Worm (Caenorhabditis elegans) whole organism, young adult: ENCODE data around the gene crld-1.

Source experiments
- B0336.3 ChIP-seq: fragments of 200-800 bp; sonication (Bioruptor generic); IDR thresholded peaks from 2 replicates; pipeline ENCODE4 v1.3.6; 2022; ENCODE audit warnings: missing genetic modification characterization, missing compliant biosample characterization
- C17E4.6 ChIP-seq: fragments of 200-800 bp; sonication (Bioruptor generic); IDR thresholded peaks from 2 replicates; pipeline ENCODE4 v1.3.6; 2022; ENCODE audit warnings: missing genetic modification reagents, missing genetic modification characterization, missing compliant biosample characterization
- D2030.7 ChIP-seq: fragments of 200-800 bp; sonication (Bioruptor generic); IDR thresholded peaks from 2 replicates; pipeline ENCODE4 v1.3.6; 2022; ENCODE audit warnings: missing genetic modification reagents, missing genetic modification characterization, missing compliant biosample characterization
- F33H1.4 ChIP-seq: fragments of 200-800 bp; sonication (Bioruptor generic); IDR thresholded peaks from 2 replicates; pipeline ENCODE4 v1.3.6; 2022; ENCODE audit warnings: missing genetic modification reagents, missing genetic modification characterization, missing compliant biosample characterization
- K12H6.12 ChIP-seq: fragments of 200-800 bp; sonication (Bioruptor generic); optimal IDR thresholded peaks from 2 replicates; lab custom pipeline; 2018; ENCODE audit warnings: mild to moderate bottlenecking, missing genetic modification characterization, missing compliant biosample characterization
- T07F8.4 ChIP-seq: sonication (generic microtip); optimal IDR thresholded peaks from 2 replicates; lab custom pipeline; 2016; ENCODE audit warnings: mild to moderate bottlenecking, missing genetic modification characterization, moderate library complexity, missing compliant biosample characterization
- Y67H2A.10 ChIP-seq: fragments of 200-800 bp; sonication (Bioruptor generic); conservative IDR thresholded peaks from 2 replicates; pipeline ENCODE4 v1.3.6; 2022; ENCODE audit warnings: missing genetic modification reagents, missing genetic modification characterization, missing compliant biosample characterization
- Y79H2A.3 ChIP-seq: fragments of 200-800 bp; sonication (Bioruptor generic); conservative IDR thresholded peaks from 2 replicates; pipeline ENCODE4 v1.3.6; 2022; ENCODE audit warnings: missing genetic modification reagents, missing genetic modification characterization, missing compliant biosample characterization
- aptf-2 ChIP-seq: fragments of 200-800 bp; sonication (Bioruptor generic); conservative IDR thresholded peaks from 2 replicates; pipeline ENCODE4 v1.3.6; 2022; ENCODE audit warnings: missing genetic modification reagents, missing genetic modification characterization, missing compliant biosample characterization
- aptf-3 ChIP-seq: fragments of 200-800 bp; sonication (Bioruptor generic); IDR thresholded peaks from 2 replicates; pipeline ENCODE4 v1.3.6; 2022; ENCODE audit warnings: missing genetic modification characterization, missing compliant biosample characterization
- atf-7 ChIP-seq: sonication (generic microtip); optimal IDR thresholded peaks from 2 replicates; lab custom pipeline; 2017; ENCODE audit warnings: mild to moderate bottlenecking, missing genetic modification characterization, missing compliant biosample characterization
- attf-3 ChIP-seq: fragments of 200-800 bp; sonication (Bioruptor generic); conservative IDR thresholded peaks from 2 replicates; pipeline ENCODE4 v1.3.6; 2022; ENCODE audit warnings: missing genetic modification reagents, missing genetic modification characterization, missing compliant biosample characterization
- attf-6 ChIP-seq: fragments of 200-800 bp; sonication (Bioruptor generic); IDR thresholded peaks from 2 replicates; pipeline ENCODE4 v1.3.6; 2022; ENCODE audit warnings: missing genetic modification reagents, missing genetic modification characterization, missing compliant biosample characterization
- ccch-3 ChIP-seq: fragments of 200-800 bp; sonication (Bioruptor generic); optimal IDR thresholded peaks from 2 replicates; lab custom pipeline; 2018; ENCODE audit warnings: mild to moderate bottlenecking, missing genetic modification characterization, missing compliant biosample characterization
- ceh-100 ChIP-seq: fragments of 200-800 bp; sonication (Bioruptor generic); IDR thresholded peaks from 2 replicates; pipeline ENCODE4 v1.3.6; 2022; ENCODE audit warnings: missing genetic modification reagents, missing genetic modification characterization, missing compliant biosample characterization
- ceh-40 ChIP-seq: fragments of 200-800 bp; sonication (Bioruptor generic); IDR thresholded peaks from 2 replicates; pipeline ENCODE4 v1.3.6; 2022; ENCODE audit warnings: missing genetic modification characterization, missing compliant biosample characterization
- ceh-58 ChIP-seq: fragments of 200-800 bp; sonication (Bioruptor generic); IDR thresholded peaks from 2 replicates; pipeline ENCODE4 v1.3.6; 2022; ENCODE audit warnings: missing genetic modification characterization, missing compliant biosample characterization
- ceh-91 ChIP-seq: fragments of 200-800 bp; sonication (Bioruptor generic); IDR thresholded peaks from 2 replicates; pipeline ENCODE4 v1.3.6; 2022; ENCODE audit warnings: missing genetic modification reagents, missing genetic modification characterization, missing compliant biosample characterization
- efl-1 ChIP-seq: fragments of 150-350 bp; optimal IDR thresholded peaks from 2 replicates; lab custom pipeline; 2014; ENCODE audit warnings: missing biosample characterization, missing genetic modification reagents, missing genetic modification characterization
- ekl-4 ChIP-seq: fragments of 200-800 bp; sonication (Bioruptor generic); IDR thresholded peaks from 2 replicates; pipeline ENCODE4 v1.3.6; 2022; ENCODE audit warnings: missing genetic modification reagents, missing genetic modification characterization, missing compliant biosample characterization
- ets-4 ChIP-seq: fragments of 200-800 bp; sonication (Bioruptor generic); optimal IDR thresholded peaks from 2 replicates; lab custom pipeline; 2018; ENCODE audit warnings: mild to moderate bottlenecking, missing genetic modification characterization, missing compliant biosample characterization
- gei-17 ChIP-seq: fragments of 200-800 bp; sonication (Bioruptor generic); optimal IDR thresholded peaks from 2 replicates; lab custom pipeline; 2018; ENCODE audit warnings: mild to moderate bottlenecking, missing genetic modification characterization, missing compliant biosample characterization
- him-1 ChIP-seq: sonication (generic microtip); optimal IDR thresholded peaks from 2 replicates; lab custom pipeline; 2016; ENCODE audit warnings: missing genotype, missing genetic modification reagents, missing genetic modification characterization, missing compliant biosample characterization
- hmg-1.2 ChIP-seq: fragments of 200-800 bp; sonication (Bioruptor generic); IDR thresholded peaks from 2 replicates; pipeline ENCODE4 v1.3.6; 2022; ENCODE audit warnings: missing genetic modification reagents, missing genetic modification characterization, missing compliant biosample characterization
- lag-1 ChIP-seq: fragments of 200-800 bp; sonication (Bioruptor generic); IDR thresholded peaks from 2 replicates; pipeline ENCODE4 v1.3.6; 2022; ENCODE audit warnings: missing genetic modification reagents, missing genetic modification characterization, missing compliant biosample characterization
- let-607 ChIP-seq, 2 experiments: fragments of 200-800 bp in 1 of 2; sonication (Bioruptor generic) in 1 of 2; sonication (generic microtip) in 1 of 2; optimal IDR thresholded peaks; 2 replicates each; lab custom pipeline; 2016 to 2018; ENCODE audit warnings: mild to moderate bottlenecking in 2 of 2, missing compliant biosample characterization in 2 of 2, missing genetic modification characterization in 2 of 2, moderate library complexity in 2 of 2, missing genotype in 1 of 2
- lin-54 ChIP-seq: fragments of 200-800 bp; sonication (Bioruptor generic); optimal IDR thresholded peaks from 2 replicates; lab custom pipeline; 2018; ENCODE audit warnings: mild to moderate bottlenecking, missing genetic modification characterization, missing compliant biosample characterization
- lsl-1 ChIP-seq: fragments of 200-800 bp; sonication (Bioruptor generic); optimal IDR thresholded peaks from 2 replicates; lab custom pipeline; 2018; ENCODE audit warnings: mild to moderate bottlenecking, missing genetic modification characterization, moderate library complexity, missing compliant biosample characterization
- madf-6 ChIP-seq: fragments of 200-800 bp; sonication (Bioruptor generic); IDR thresholded peaks from 2 replicates; pipeline ENCODE4 v1.3.6; 2022; ENCODE audit warnings: missing genetic modification reagents, missing genetic modification characterization, missing compliant biosample characterization
- madf-8 ChIP-seq: fragments of 200-800 bp; sonication (Bioruptor generic); conservative IDR thresholded peaks from 2 replicates; pipeline ENCODE4 v1.3.6; 2022; ENCODE audit warnings: missing genetic modification reagents, missing genetic modification characterization, missing compliant biosample characterization
- mxl-1 ChIP-seq: sonication (generic microtip); optimal IDR thresholded peaks from 2 replicates; lab custom pipeline; 2016; ENCODE audit warnings: missing genetic modification characterization, missing compliant biosample characterization
- nfya-1 ChIP-seq: sonication (generic microtip); optimal IDR thresholded peaks from 2 replicates; lab custom pipeline; 2017; ENCODE audit warnings: antibody characterized with exemption, missing compliant biosample characterization, missing genetic modification characterization, borderline replicate concordance; ENCODE audit not compliant: insufficient read depth
- nhr-179 ChIP-seq: sonication (generic microtip); optimal IDR thresholded peaks from 2 replicates; lab custom pipeline; 2016; ENCODE audit warnings: mild to moderate bottlenecking, missing genetic modification characterization, missing compliant biosample characterization
- nhr-27 ChIP-seq: fragments of 200-800 bp; sonication (Bioruptor generic); optimal IDR thresholded peaks from 2 replicates; lab custom pipeline; 2018; ENCODE audit warnings: mild to moderate bottlenecking, missing genetic modification characterization, moderate library complexity, missing compliant biosample characterization
- nhr-80 ChIP-seq: sonication (generic microtip); optimal IDR thresholded peaks from 2 replicates; lab custom pipeline; 2016; ENCODE audit warnings: missing genetic modification characterization, missing compliant biosample characterization
- rcor-1 ChIP-seq: fragments of 200-800 bp; sonication (Bioruptor generic); IDR thresholded peaks from 2 replicates; pipeline ENCODE4 v1.3.6; 2022; ENCODE audit warnings: missing genetic modification reagents, missing genetic modification characterization, missing compliant biosample characterization
- sdz-38 ChIP-seq: sonication (generic microtip); optimal IDR thresholded peaks from 2 replicates; lab custom pipeline; 2016; ENCODE audit warnings: missing genotype, missing genetic modification characterization, missing compliant biosample characterization
- snpc-1.3 ChIP-seq: sonication (generic microtip); optimal IDR thresholded peaks from 2 replicates; lab custom pipeline; 2017; ENCODE audit warnings: missing genetic modification characterization, mild to moderate bottlenecking, missing compliant biosample characterization, antibody characterized with exemption, moderate library complexity, missing genotype, missing genetic modification reagents; ENCODE audit not compliant: insufficient read depth
- snpc-4 ChIP-seq, 5 experiments: fragments of 150-350 bp in 1 of 5; sonication (generic microtip) in 4 of 5; optimal IDR thresholded peaks; 2 replicates each; lab custom pipeline; 2014 to 2018; ENCODE audit warnings: missing genetic modification characterization in 5 of 5, missing biosample characterization in 3 of 5, antibody characterized with exemption in 2 of 5, mild to moderate bottlenecking in 2 of 5, missing compliant biosample characterization in 2 of 5, missing genotype in 2 of 5, moderate library complexity in 2 of 5, missing genetic modification reagents in 1 of 5
- tbp1 ChIP-seq: fragments of 200-800 bp; sonication (Bioruptor generic); optimal IDR thresholded peaks from 2 replicates; lab custom pipeline; 2018; ENCODE audit warnings: mild to moderate bottlenecking, missing genetic modification characterization, missing compliant biosample characterization
- xnd-1 ChIP-seq: sonication (generic microtip); optimal IDR thresholded peaks from 2 replicates; lab custom pipeline; 2016; ENCODE audit warnings: missing genotype, missing genetic modification reagents, missing genetic modification characterization, missing compliant biosample characterization
- zfh-2 ChIP-seq: fragments of 200-800 bp; sonication (Bioruptor generic); conservative IDR thresholded peaks from 2 replicates; pipeline ENCODE4 v1.3.6; 2022; ENCODE audit warnings: missing genetic modification reagents, missing genetic modification characterization, missing compliant biosample characterization
- ztf-26 ChIP-seq: sonication (generic microtip); optimal IDR thresholded peaks from 2 replicates; lab custom pipeline; 2017; ENCODE audit warnings: missing genetic modification characterization, missing compliant biosample characterization
- ztf-3 ChIP-seq: fragments of 200-800 bp; sonication (Bioruptor generic); optimal IDR thresholded peaks from 2 replicates; lab custom pipeline; 2018; ENCODE audit warnings: mild to moderate bottlenecking, missing genetic modification characterization, missing compliant biosample characterization

The crld-1 gene

DNA sequence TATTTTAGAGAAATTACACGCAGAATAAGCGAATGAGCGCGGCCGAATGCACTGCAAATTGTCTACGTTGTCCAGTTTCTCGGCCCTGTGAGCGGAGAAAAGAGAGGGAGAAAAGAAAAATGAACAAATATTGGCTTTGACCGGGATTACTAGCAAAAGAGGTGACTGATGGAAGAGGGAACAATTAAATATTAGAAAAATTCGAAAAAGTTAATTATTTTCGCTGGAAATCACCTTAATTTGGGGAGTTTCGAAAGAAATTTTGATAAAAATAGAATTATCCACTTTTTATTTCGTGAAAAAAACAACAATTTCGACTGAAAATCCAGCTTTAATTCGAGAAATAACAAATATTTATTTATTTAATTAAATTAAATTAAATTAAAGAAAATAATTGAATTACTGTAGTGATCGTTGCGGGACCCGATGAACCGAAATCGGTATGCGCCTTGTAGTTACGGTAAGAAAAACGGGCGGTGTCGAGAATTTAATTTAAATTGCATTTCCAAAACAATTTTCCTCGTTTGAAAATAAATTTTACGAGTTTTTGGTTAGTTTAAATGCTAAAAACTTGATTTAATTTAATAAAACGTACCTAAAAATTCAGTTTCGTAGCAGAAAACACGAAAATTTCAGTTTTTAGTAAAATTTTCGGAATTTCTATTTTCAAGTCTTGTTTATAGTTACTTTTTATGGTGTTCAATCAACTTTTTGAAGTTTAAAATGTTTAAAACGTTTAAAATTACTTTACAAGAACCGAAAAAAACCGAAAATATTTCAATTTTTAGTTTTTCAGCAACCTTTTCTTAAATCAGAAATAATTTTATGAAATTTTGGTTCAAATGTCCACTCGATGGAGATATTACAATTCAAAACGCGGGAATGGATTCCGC lies at the start of gene crld-1, which contains the start of gene msh-5:
Gene crld-1, minus strand, starts transcription at position 51 of the 893 bp plus-strand sequence.
Gene msh-5, plus strand, starts transcription at position 843 of the 893 bp plus-strand sequence.
- peak; percentile 90 for TF ChIP-seq madf-6 (GFP tag; lab: Robert Waterston, UW)
- peak; percentile 81 for TF ChIP-seq xnd-1
- no peak for TF ChIP-seq Y79H2A.3
- TF ChIP-seq F33H1.4 (GFP tag; lab: Robert Waterston, UW) = peak; percentile 93
- TF ChIP-seq snpc-4 (GFP tag; optimal IDR thresholded peaks at IDR 0.05; lab: Kevin White, UChicago) = peak; percentile 36
- peak in 1 of 4 experiments; percentile 69 for TF ChIP-seq snpc-4 (tag; optimal IDR thresholded peaks at IDR 0.05; lab: Kevin White, UChicago)
- TF ChIP-seq snpc-1.3 (tag; lab: Kevin White, UChicago) = peak; percentile 32
- TF ChIP-seq ceh-40 (GFP tag; lab: Robert Waterston, UW) = no peak
- no peak for TF ChIP-seq nhr-179
- TF ChIP-seq attf-6 (GFP tag; lab: Robert Waterston, UW) = peak; percentile 71; the same call in 1 of the 2 replicates
- TF ChIP-seq rcor-1 (GFP tag; lab: Robert Waterston, UW) = 0 out of 2 replicates have a peak, but pooled peaks have one; percentile 43
- no peak for TF ChIP-seq him-1 (tag; lab: Kevin White, UChicago)
- no peak for TF ChIP-seq let-607 (tag; optimal IDR thresholded peaks at IDR 0.05; lab: Kevin White, UChicago)
- peak; percentile 54 for TF ChIP-seq D2030.7 (GFP tag; lab: Robert Waterston, UW)
- peak; percentile 82 for TF ChIP-seq madf-8 (GFP tag; lab: Robert Waterston, UW)
- TF ChIP-seq efl-1 = peak; percentile 38
- peak; percentile 97 for TF ChIP-seq lsl-1
- TF ChIP-seq aptf-3 (GFP tag; lab: Robert Waterston, UW) = no peak
- no peak for TF ChIP-seq nfya-1 (tag; lab: Kevin White, UChicago)
- TF ChIP-seq lag-1 (GFP tag; lab: Robert Waterston, UW) = no peak
- TF ChIP-seq lin-54 = peak; percentile 63
- TF ChIP-seq tbp1 (GFP tag; lab: Kevin White, UChicago) = peak; percentile 29
- peak; percentile 51; the same call in 1 of the 2 replicates for TF ChIP-seq ceh-91 (GFP tag; lab: Robert Waterston, UW)

DNA sequence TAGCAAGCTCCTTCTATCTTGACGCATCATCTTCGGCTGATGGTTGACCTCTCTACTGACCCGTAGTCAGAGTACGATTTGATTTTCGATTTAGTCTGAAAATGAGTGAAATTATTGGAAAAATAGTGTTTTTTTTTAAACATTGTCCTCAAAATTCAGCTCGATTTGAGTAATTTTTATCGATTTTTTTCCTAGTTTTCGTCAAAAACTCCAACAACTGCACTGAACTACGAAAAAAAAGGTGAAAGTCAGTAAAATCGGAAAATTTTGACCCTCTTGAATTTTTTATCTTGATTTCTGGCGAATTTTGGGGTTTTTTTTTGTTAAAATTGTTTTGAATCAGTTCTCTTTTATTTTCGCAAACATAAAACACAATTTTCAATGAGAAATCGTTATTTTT lies 49.8 kb upstream of the crld-1 start, which contains the start of gene ced-3:
Gene ced-3, minus strand, starts transcription at position 101 of the 400 bp plus-strand sequence.
- no peak for TF ChIP-seq nhr-80 (tag; lab: Kevin White, UChicago)
- no peak for TF ChIP-seq C17E4.6 (GFP tag; lab: Robert Waterston, UW)
- no peak for TF ChIP-seq tbp1 (GFP tag; lab: Kevin White, UChicago)
- no peak for TF ChIP-seq ekl-4
- TF ChIP-seq let-607 (tag; optimal IDR thresholded peaks at IDR 0.05; lab: Kevin White, UChicago) = no peak
- TF ChIP-seq aptf-2 (GFP tag; lab: Robert Waterston, UW) = no peak
- TF ChIP-seq K12H6.12 (tag; lab: Kevin White, UChicago) = no peak
- TF ChIP-seq T07F8.4 (tag; lab: Kevin White, UChicago) = no peak
- no peak for TF ChIP-seq ccch-3
- TF ChIP-seq hmg-1.2 = no peak
- TF ChIP-seq ets-4 (GFP tag; lab: Kevin White, UChicago) = no peak
- TF ChIP-seq ztf-26 = no peak
- no peak for TF ChIP-seq ceh-91 (GFP tag; lab: Robert Waterston, UW)
- no peak for TF ChIP-seq nhr-179
- TF ChIP-seq, all 124 proteins: peak for 0

DNA sequence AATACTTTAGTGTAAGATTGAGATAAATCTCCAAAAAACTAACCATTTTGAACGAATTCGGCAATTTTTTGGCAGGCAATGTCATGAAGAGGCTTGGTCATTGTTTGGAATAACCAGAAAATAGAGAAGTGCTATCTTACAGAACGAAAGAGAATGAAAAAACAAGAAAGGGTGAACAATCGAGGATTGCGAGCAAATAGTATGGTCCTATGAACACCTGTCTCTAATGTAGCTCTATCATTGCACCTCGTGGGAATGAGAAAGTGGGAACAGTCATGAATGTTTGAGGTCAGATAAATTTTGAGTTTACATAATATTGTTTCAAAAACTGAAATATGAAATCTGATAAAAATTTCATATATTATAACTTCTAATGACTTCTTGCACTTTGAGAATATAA lies 43.0 kb upstream of the crld-1 start, which contains the start of gene C48D1.1:
Gene C48D1.1, minus strand, starts transcription at position 101 of the 400 bp plus-strand sequence.
- TF ChIP-seq mxl-1 (no peak), ccch-3 (no peak), atf-7 (tag; lab: Kevin White, UChicago) (no peak), ceh-58 (GFP tag; lab: Robert Waterston, UW) (no peak), nhr-27 (no peak), aptf-2 (GFP tag; lab: Robert Waterston, UW) (no peak), nhr-80 (tag; lab: Kevin White, UChicago) (no peak), Y67H2A.10 (GFP tag; lab: Robert Waterston, UW) (no peak), gei-17 (GFP tag; lab: Kevin White, UChicago) (no peak), attf-3 (GFP tag; lab: Robert Waterston, UW) (no peak), ceh-100 (no peak), sdz-38 (tag; lab: Kevin White, UChicago) (no peak), ztf-3 (no peak), zfh-2 (no peak), B0336.3 (GFP tag; lab: Robert Waterston, UW) (no peak)
- TF ChIP-seq, all 124 proteins: peak for 0
